Worm (Caenorhabditis elegans): ENCODE data around the gene C42D8.1.

- no peak for TF ChIP-seq hnd-1 (tag; optimal IDR thresholded peaks at IDR 0.05)
- no peak for TF ChIP-seq flt-1 (GFP tag; IDR thresholded peaks at IDR 0.05)
- TF ChIP-seq pes-1 (GFP tag; IDR thresholded peaks at IDR 0.05): no peak
- TF ChIP-seq aly-1 (tag; optimal IDR thresholded peaks at IDR 0.05): no peak
- no peak for TF ChIP-seq tbx-11 (GFP tag; IDR thresholded peaks at IDR 0.05)
- TF ChIP-seq ama-1 (optimal IDR thresholded peaks at IDR 0.05): no peak
- TF ChIP-seq scrt-1 (GFP tag; IDR thresholded peaks at IDR 0.05): no peak
- no peak for TF ChIP-seq ets-7 (tag; optimal IDR thresholded peaks at IDR 0.05)
- TF ChIP-seq B0310.2 (tag; optimal IDR thresholded peaks at IDR 0.05): no peak
- no peak for TF ChIP-seq ceh-36 (tag; optimal IDR thresholded peaks at IDR 0.05)
- no peak for TF ChIP-seq ceh-13 (GFP tag; optimal IDR thresholded peaks at IDR 0.05)
- no peak for TF ChIP-seq F13C5.2 (tag; optimal IDR thresholded peaks at IDR 0.05)
- no peak for TF ChIP-seq sea-1 (GFP tag; conservative IDR thresholded peaks at IDR 0.05)
- no peak for TF ChIP-seq hmbx-1 (tag; optimal IDR thresholded peaks at IDR 0.05)
Observed at ce11 chrX:5087366-5087891, 21.9 kb upstream of the C42D8.1 start, which contains the start of gene pnk-4.
